Worm (Caenorhabditis elegans) whole organism, L4/young adult: ENCODE results near the gene clec-263.
"Not testable (repeated sequence)": the region's sequence is repeated elsewhere in the genome, so short reads cannot be mapped to it uniquely, and the experiment has no call there.

Experiments
- W03F9.2 ChIP-seq: fragments of 150-350 bp; optimal IDR thresholded peaks from 2 replicates; lab custom pipeline; 2014; ENCODE audit warnings: missing biosample characterization, missing genetic modification characterization
- dao-5 ChIP-seq: sonication (generic microtip); optimal IDR thresholded peaks from 2 replicates; lab custom pipeline; 2016; ENCODE audit warnings: missing genotype, missing genetic modification characterization, moderate library complexity, missing compliant biosample characterization
- him-1 ChIP-seq: sonication (generic microtip); optimal IDR thresholded peaks from 2 replicates; lab custom pipeline; 2016; ENCODE audit warnings: missing genotype, missing genetic modification reagents, missing genetic modification characterization, missing compliant biosample characterization

DNA sequence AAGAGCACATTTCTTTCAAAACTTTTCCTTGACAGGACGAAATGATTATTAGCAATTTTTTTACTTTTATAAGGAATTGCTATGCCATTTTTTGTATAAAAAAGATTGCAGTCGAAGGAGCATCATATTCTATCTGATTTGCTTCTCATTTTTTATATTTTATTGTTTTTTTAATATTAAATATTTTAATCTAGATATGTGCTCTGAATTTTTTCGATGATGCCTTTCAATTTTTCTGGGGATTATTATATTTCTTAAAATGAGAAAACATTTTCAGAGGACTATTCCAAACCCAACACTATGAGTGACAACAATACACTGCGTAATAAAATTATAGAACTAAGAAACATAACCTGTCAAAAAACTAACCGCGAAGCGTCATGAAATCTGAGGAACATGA lies 5.4 kb upstream of the clec-263 start, which contains the start of gene F26F2.4:
- not testable (repeated sequence) for TF ChIP-seq W03F9.2, him-1, dao-5 (tag; lab: Kevin White, UChicago)
